Worm (Caenorhabditis elegans) whole organism, mixed stage, embryonic: ENCODE measurements around the gene F07G11.3.
"Not testable (repeated sequence)": the region's sequence is repeated elsewhere in the genome, so short reads cannot be mapped to it uniquely, and the experiment has no call there.

Experiments used
- M03D4.4 ChIP-seq: sonication (generic microtip); optimal IDR thresholded peaks from 2 replicates; lab custom pipeline; 2017; ENCODE audit warnings: mild to moderate bottlenecking, missing genetic modification characterization, missing compliant biosample characterization
- bed-3 ChIP-seq: fragments of 200-800 bp; sonication (Bioruptor generic); optimal IDR thresholded peaks from 3 replicates; lab custom pipeline; 2018; ENCODE audit warnings: mild to moderate bottlenecking, missing genetic modification characterization, moderate library complexity, missing compliant biosample characterization
- blmp-1 ChIP-seq: fragments of 150-350 bp; optimal IDR thresholded peaks from 2 replicates; lab custom pipeline; 2014; ENCODE audit warnings: missing biosample characterization, missing genetic modification characterization
- ceh-39 ChIP-seq: fragments of 150-350 bp; optimal IDR thresholded peaks from 2 replicates; lab custom pipeline; 2014; ENCODE audit warnings: missing biosample characterization, missing genetic modification characterization
- ceh-83 ChIP-seq: fragments of 200-800 bp; sonication (Bioruptor generic); optimal IDR thresholded peaks from 2 replicates; lab custom pipeline; 2018; ENCODE audit warnings: mild to moderate bottlenecking, missing genetic modification characterization, missing compliant biosample characterization
- ces-1 ChIP-seq: fragments of 150-350 bp; optimal IDR thresholded peaks from 2 replicates; lab custom pipeline; 2014; ENCODE audit warnings: missing biosample characterization, missing genetic modification reagents, missing genetic modification characterization
- drap-1 ChIP-seq: fragments of 200-800 bp; sonication (Bioruptor generic); optimal IDR thresholded peaks from 3 replicates; lab custom pipeline; 2018; ENCODE audit warnings: mild to moderate bottlenecking, missing genetic modification characterization, missing compliant biosample characterization
- elt-1 ChIP-seq: sonication (generic microtip); optimal IDR thresholded peaks from 2 replicates; lab custom pipeline; 2017; ENCODE audit warnings: missing genetic modification characterization, mild to moderate bottlenecking, missing compliant biosample characterization, antibody characterized with exemption, moderate library complexity, borderline replicate concordance; ENCODE audit not compliant: insufficient read depth
- elt-3 ChIP-seq: fragments of 150-350 bp; optimal IDR thresholded peaks from 2 replicates; lab custom pipeline; 2014; ENCODE audit warnings: missing biosample characterization, missing genetic modification characterization
- flh-1 ChIP-seq: fragments of 200-800 bp; sonication (Bioruptor generic); optimal IDR thresholded peaks from 2 replicates; lab custom pipeline; 2018; ENCODE audit warnings: mild to moderate bottlenecking, missing genetic modification characterization, moderate library complexity, missing compliant biosample characterization
- ham-2 ChIP-seq: fragments of 200-800 bp; sonication (Bioruptor generic); optimal IDR thresholded peaks from 2 replicates; lab custom pipeline; 2018; ENCODE audit warnings: mild to moderate bottlenecking, missing genetic modification characterization, missing compliant biosample characterization
- hlh-1 ChIP-seq: fragments of 150-350 bp; optimal IDR thresholded peaks from 2 replicates; lab custom pipeline; 2014; ENCODE audit warnings: missing biosample characterization, missing genetic modification reagents, missing genetic modification characterization
- lin-13 ChIP-seq: fragments of 150-350 bp; optimal IDR thresholded peaks from 2 replicates; lab custom pipeline; 2014; ENCODE audit warnings: missing biosample characterization, missing genetic modification characterization
- lsy-2 ChIP-seq: fragments of 150-350 bp; optimal IDR thresholded peaks from 2 replicates; lab custom pipeline; 2014; ENCODE audit warnings: missing biosample characterization, missing genetic modification characterization
- mab-5 ChIP-seq: fragments of 150-350 bp; optimal IDR thresholded peaks from 2 replicates; lab custom pipeline; 2014; ENCODE audit warnings: missing biosample characterization, missing genetic modification characterization
- mep-1 ChIP-seq: fragments of 150-350 bp; optimal IDR thresholded peaks from 2 replicates; lab custom pipeline; 2017; ENCODE audit warnings: missing biosample characterization, missing genetic modification reagents, missing genetic modification characterization, inconsistent platforms
- mls-2 ChIP-seq: sonication (generic microtip); optimal IDR thresholded peaks from 2 replicates; lab custom pipeline; 2016; ENCODE audit warnings: mild to moderate bottlenecking, missing genetic modification characterization, moderate library complexity, missing compliant biosample characterization
- nhr-12 ChIP-seq: fragments of 150-350 bp; optimal IDR thresholded peaks from 2 replicates; lab custom pipeline; 2014; ENCODE audit warnings: missing biosample characterization, missing genetic modification characterization
- nhr-2 ChIP-seq: fragments of 150-350 bp; optimal IDR thresholded peaks from 2 replicates; lab custom pipeline; 2014; ENCODE audit warnings: missing biosample characterization, missing genetic modification characterization
- nhr-237 ChIP-seq: fragments of 150-350 bp; optimal IDR thresholded peaks from 2 replicates; lab custom pipeline; 2014; ENCODE audit warnings: missing biosample characterization, missing genetic modification characterization
- nhr-28 ChIP-seq: fragments of 150-350 bp; optimal IDR thresholded peaks from 2 replicates; lab custom pipeline; 2014; ENCODE audit warnings: missing biosample characterization, missing genetic modification characterization
- nhr-76 ChIP-seq: sonication (generic microtip); optimal IDR thresholded peaks from 2 replicates; lab custom pipeline; 2017; ENCODE audit warnings: missing biosample characterization, missing genetic modification characterization
- pha-4 ChIP-seq: fragments of 150-350 bp; optimal IDR thresholded peaks from 2 replicates; lab custom pipeline; 2018; ENCODE audit warnings: missing biosample characterization, missing genetic modification reagents, missing genetic modification characterization
- snpc-4 ChIP-seq: fragments of 150-350 bp; optimal IDR thresholded peaks from 2 replicates; lab custom pipeline; 2014; ENCODE audit warnings: missing biosample characterization, missing genetic modification characterization
- sptf-1 ChIP-seq: sonication (generic microtip); optimal IDR thresholded peaks from 2 replicates; lab custom pipeline; 2017; ENCODE audit warnings: mild to moderate bottlenecking, missing genetic modification characterization, moderate library complexity, missing compliant biosample characterization
- tbx-8 ChIP-seq: fragments of 200-800 bp; sonication (Bioruptor generic); optimal IDR thresholded peaks from 2 replicates; lab custom pipeline; 2018; ENCODE audit warnings: mild to moderate bottlenecking, missing genetic modification characterization, moderate library complexity, missing compliant biosample characterization
- unc-120 ChIP-seq: sonication (generic microtip); optimal IDR thresholded peaks from 2 replicates; lab custom pipeline; 2017; ENCODE audit warnings: missing genetic modification characterization, missing compliant biosample characterization; ENCODE audit not compliant: poor library complexity, severe bottlenecking
- unc-62 ChIP-seq: fragments of 150-350 bp; optimal IDR thresholded peaks from 2 replicates; lab custom pipeline; 2014; ENCODE audit warnings: missing biosample characterization, missing genetic modification reagents, missing genetic modification characterization
- zip-8 ChIP-seq: fragments of 150-350 bp; optimal IDR thresholded peaks from 2 replicates; lab custom pipeline; 2014; ENCODE audit warnings: missing biosample characterization, missing genetic modification characterization
- ztf-11 ChIP-seq: fragments of 150-350 bp; optimal IDR thresholded peaks from 2 replicates; lab custom pipeline; 2014; ENCODE audit warnings: missing biosample characterization, missing genetic modification characterization

The F07G11.3 gene

DNA sequence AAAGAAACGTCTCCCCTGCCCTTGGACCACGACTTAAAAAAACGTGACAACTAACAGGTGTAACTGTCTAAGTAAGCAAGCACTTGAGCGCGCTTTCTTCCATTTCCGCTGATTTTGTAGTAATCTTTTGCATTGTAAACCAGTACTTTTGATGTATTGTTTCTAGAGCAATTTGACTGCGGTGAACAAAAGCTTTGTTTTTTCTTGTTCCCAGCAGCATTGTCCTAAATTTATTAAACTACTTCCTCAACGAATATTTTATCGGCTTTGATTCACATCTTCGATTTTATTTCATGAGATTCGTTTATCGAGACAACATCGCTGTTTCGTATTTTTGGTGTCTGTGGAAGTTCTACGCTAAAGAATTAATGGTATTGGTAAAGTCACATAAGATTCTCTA is 9.9 kb upstream of the F07G11.3 start, which contains the start of gene C13A2.1:
Gene C13A2.1 (plus strand): TSS at position 301 of the 400 bp plus-strand sequence.
- TF ChIP-seq mep-1 (tag; lab: Kevin White, UChicago): no peak
- TF ChIP-seq pha-4 (tag; lab: Kevin White, UChicago): no peak
- no peak for TF ChIP-seq mab-5
- TF ChIP-seq flh-1 (GFP tag; lab: Kevin White, UChicago): no peak
- no peak for TF ChIP-seq drap-1 (GFP tag; lab: Kevin White, UChicago)
- no peak for TF ChIP-seq nhr-237 (tag; lab: Kevin White, UChicago)
- TF ChIP-seq mls-2: no peak
- TF ChIP-seq nhr-28: no peak
- TF ChIP-seq ceh-83 (GFP tag; lab: Kevin White, UChicago): no peak
- no peak for TF ChIP-seq M03D4.4 (tag; lab: Kevin White, UChicago)
- TF ChIP-seq hlh-1 (tag; lab: Kevin White, UChicago): no peak
- TF ChIP-seq, all 35 proteins: peak for 0

DNA sequence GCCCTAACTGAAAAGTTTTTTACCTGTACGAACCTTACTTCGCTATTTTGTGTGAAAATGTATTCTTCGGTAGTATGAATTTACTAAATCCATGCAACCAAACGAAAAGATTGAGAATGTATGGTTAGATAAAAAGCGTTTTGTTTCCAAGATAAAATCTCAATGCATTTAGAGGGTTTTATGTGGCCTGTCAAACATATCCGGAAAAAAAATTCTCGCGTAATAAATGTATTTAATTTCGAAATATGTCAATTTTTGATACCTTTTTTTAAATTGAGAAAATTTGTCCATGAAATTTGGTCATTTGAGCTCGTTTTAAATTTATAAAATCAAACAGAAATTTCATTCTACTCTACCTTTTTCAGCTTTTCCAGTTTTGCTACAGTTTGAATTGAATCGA is 3.3 kb upstream of the F07G11.3 start, which contains the start of gene F07G11.4:
Gene F07G11.4 (minus strand): TSS at position 101 of the 400 bp plus-strand sequence.
- TF ChIP-seq bed-3 (GFP tag; lab: Kevin White, UChicago): no peak
- TF ChIP-seq lsy-2 (tag; lab: Kevin White, UChicago): no peak
- TF ChIP-seq drap-1 (GFP tag; lab: Kevin White, UChicago): no peak
- no peak for TF ChIP-seq elt-1 (tag; lab: Kevin White, UChicago)
- no peak for TF ChIP-seq M03D4.4 (tag; lab: Kevin White, UChicago)
- TF ChIP-seq pha-4 (tag; lab: Kevin White, UChicago): no peak
- TF ChIP-seq sptf-1 (tag; lab: Kevin White, UChicago): no peak
- no peak for TF ChIP-seq tbx-8 (GFP tag; lab: Kevin White, UChicago)
- TF ChIP-seq flh-1 (GFP tag; lab: Kevin White, UChicago): no peak
- no peak for TF ChIP-seq unc-62 (GFP tag; lab: Kevin White, UChicago)
- no peak for TF ChIP-seq mab-5
- TF ChIP-seq hlh-1 (tag; lab: Kevin White, UChicago): no peak
- TF ChIP-seq nhr-28: no peak
- no peak for TF ChIP-seq nhr-12 (tag; lab: Kevin White, UChicago)
- no peak for TF ChIP-seq snpc-4
- TF ChIP-seq, all 35 proteins: peak for 0

DNA sequence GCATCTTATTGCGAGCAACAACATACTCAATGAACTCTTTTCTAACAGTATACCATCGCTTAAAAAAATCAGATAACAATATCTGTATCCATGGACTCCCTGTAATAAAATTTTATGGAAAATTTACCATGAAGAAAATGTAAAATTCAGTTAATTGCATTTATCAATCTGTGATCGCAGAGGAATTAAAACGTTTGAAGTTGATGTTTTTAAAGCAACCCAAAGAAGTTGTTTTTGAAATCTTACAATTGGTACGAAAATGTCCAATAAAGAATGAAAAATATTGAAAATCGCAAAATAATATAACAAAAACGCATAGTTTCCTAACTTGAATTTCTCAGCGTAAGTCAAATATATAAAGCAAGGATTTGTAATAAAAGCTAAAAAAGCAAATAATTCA is 1.3 kb upstream of the F07G11.3 start, which contains the start of gene srj-32:
Gene srj-32 (minus strand): TSS at position 101 of the 400 bp plus-strand sequence.
- TF ChIP-seq lsy-2 (tag; lab: Kevin White, UChicago) (no peak), nhr-2 (tag; lab: Kevin White, UChicago) (no peak), blmp-1 (tag; lab: Kevin White, UChicago) (no peak), ham-2 (GFP tag; lab: Kevin White, UChicago) (no peak), lin-13 (tag; lab: Kevin White, UChicago) (no peak), elt-3 (tag; lab: Kevin White, UChicago) (no peak), bed-3 (GFP tag; lab: Kevin White, UChicago) (no peak), ces-1 (GFP tag; lab: Kevin White, UChicago) (no peak), pha-4 (tag; lab: Kevin White, UChicago) (no peak), unc-62 (GFP tag; lab: Kevin White, UChicago) (no peak), mep-1 (tag; lab: Kevin White, UChicago) (no peak), ztf-11 (no peak), nhr-28 (no peak), drap-1 (GFP tag; lab: Kevin White, UChicago) (no peak), snpc-4 (no peak)

DNA sequence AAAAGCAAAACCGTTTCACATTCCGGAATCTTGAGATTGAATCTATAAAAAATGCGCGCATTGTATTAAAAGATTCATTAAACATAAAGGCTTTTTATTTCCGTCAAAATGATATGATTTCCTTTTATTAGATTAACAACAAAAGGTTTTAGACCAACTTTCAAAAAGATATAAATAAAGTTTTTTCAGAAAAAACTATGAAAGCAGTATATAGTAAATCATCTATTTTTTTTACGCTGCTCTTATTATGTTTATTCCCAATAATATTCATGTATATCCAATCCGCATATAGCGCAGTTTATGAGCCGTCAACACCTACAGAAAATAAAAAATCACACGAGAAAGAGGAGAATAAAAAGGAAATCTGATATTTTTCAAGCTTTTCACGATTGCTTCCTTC is 5.9 kb downstream of the F07G11.3 start, which contains the start of gene F07G11.2:
Gene F07G11.2 (plus strand): TSS at position 301 of the 400 bp plus-strand sequence.
- TF ChIP-seq unc-62 (GFP tag; lab: Kevin White, UChicago); nhr-76 (tag; lab: Kevin White, UChicago); pha-4 (tag; lab: Kevin White, UChicago): not testable (repeated sequence)

DNA sequence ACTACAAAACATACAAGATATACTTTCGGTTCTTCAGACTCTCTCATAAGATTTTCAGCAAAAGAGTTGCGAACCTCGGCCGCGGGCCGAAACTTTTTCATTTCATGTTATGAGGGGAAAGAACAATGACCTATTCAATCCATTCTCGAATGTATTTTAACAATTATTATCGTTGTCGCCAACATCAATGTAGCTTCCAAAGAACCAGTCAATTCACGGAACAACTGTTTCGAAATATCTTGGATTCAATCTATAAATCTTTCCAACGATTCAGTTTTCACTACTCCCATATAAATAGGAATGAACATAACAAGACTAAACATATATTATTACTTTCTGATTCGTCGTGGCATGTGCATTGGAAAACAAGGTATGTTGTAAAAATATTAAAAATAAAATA is 8.5 kb downstream of the F07G11.3 start, which contains the start of gene F07G11.1:
Gene F07G11.1 (plus strand): TSS at position 301 of the 400 bp plus-strand sequence.
- TF ChIP-seq nhr-2 (tag; lab: Kevin White, UChicago): no peak
- TF ChIP-seq tbx-8 (GFP tag; lab: Kevin White, UChicago): no peak
- TF ChIP-seq M03D4.4 (tag; lab: Kevin White, UChicago): no peak
- TF ChIP-seq ceh-39 (tag; lab: Kevin White, UChicago): no peak
- TF ChIP-seq elt-1 (tag; lab: Kevin White, UChicago): no peak
- no peak for TF ChIP-seq blmp-1 (tag; lab: Kevin White, UChicago)
- TF ChIP-seq nhr-12 (tag; lab: Kevin White, UChicago): no peak
- TF ChIP-seq lsy-2 (tag; lab: Kevin White, UChicago): no peak
- TF ChIP-seq lin-13 (tag; lab: Kevin White, UChicago): no peak
- no peak for TF ChIP-seq zip-8 (tag; lab: Kevin White, UChicago)
- no peak for TF ChIP-seq ztf-11
- TF ChIP-seq sptf-1 (tag; lab: Kevin White, UChicago): no peak
- TF ChIP-seq nhr-237 (tag; lab: Kevin White, UChicago): no peak
- no peak for TF ChIP-seq hlh-1 (tag; lab: Kevin White, UChicago)
- no peak for TF ChIP-seq bed-3 (GFP tag; lab: Kevin White, UChicago)
- TF ChIP-seq drap-1 (GFP tag; lab: Kevin White, UChicago): no peak
- TF ChIP-seq snpc-4: no peak
- no peak for TF ChIP-seq nhr-76 (tag; lab: Kevin White, UChicago)
- TF ChIP-seq mep-1 (tag; lab: Kevin White, UChicago): no peak
- no peak for TF ChIP-seq unc-120 (tag; lab: Kevin White, UChicago)
